Fruit fly (Drosophila melanogaster) whole organism, pupa: ENCODE measurements around the gene Odj.

Experiments used
- CG10348 ChIP-seq: fragments of 200-800 bp; sonication (Bioruptor generic); IDR thresholded peaks from 2 replicates; pipeline ENCODE4 v1.3.6; 2022; ENCODE audit warnings: missing biosample characterization, missing genetic modification characterization
- CG12605 ChIP-seq: fragments of 200-800 bp; sonication (Bioruptor generic); IDR thresholded peaks from 2 replicates; pipeline ENCODE4 v1.3.6; 2022; ENCODE audit warnings: missing biosample characterization, missing genetic modification characterization
- CG13204 ChIP-seq: fragments of 200-800 bp; sonication (Bioruptor generic); optimal IDR thresholded peaks from 2 replicates; lab custom pipeline; 2018; ENCODE audit warnings: missing biosample characterization, mild to moderate bottlenecking, missing genetic modification characterization, moderate library complexity
- CG14655 ChIP-seq: fragments of 200-800 bp; sonication (Bioruptor generic); optimal IDR thresholded peaks from 3 replicates; lab custom pipeline; 2017; ENCODE audit warnings: mild to moderate bottlenecking, missing biosample characterization, missing genetic modification reagents, missing genetic modification characterization
- CG15710 ChIP-seq: fragments of 200-800 bp; sonication (Bioruptor generic); optimal IDR thresholded peaks from 2 replicates; lab custom pipeline; 2018; ENCODE audit warnings: missing biosample characterization, mild to moderate bottlenecking, missing genetic modification characterization, moderate library complexity
- CG17806 ChIP-seq: fragments of 200-800 bp; sonication (Bioruptor generic); optimal IDR thresholded peaks from 2 replicates; lab custom pipeline; 2018; ENCODE audit warnings: missing biosample characterization, mild to moderate bottlenecking, missing genetic modification characterization, moderate library complexity
- CG32121 ChIP-seq: fragments of 200-800 bp; sonication (Bioruptor generic); IDR thresholded peaks from 2 replicates; pipeline ENCODE4 v1.3.6; 2022; ENCODE audit warnings: missing biosample characterization, missing genetic modification characterization
- CG34367 ChIP-seq: fragments of 200-800 bp; sonication (Bioruptor generic); optimal IDR thresholded peaks from 2 replicates; lab custom pipeline; 2018; ENCODE audit warnings: missing biosample characterization, mild to moderate bottlenecking, missing genetic modification characterization
- CG4496 ChIP-seq: fragments of 200-800 bp; sonication (Bioruptor generic); IDR thresholded peaks from 3 replicates; pipeline ENCODE4 v1.3.6; 2022; ENCODE audit warnings: missing biosample characterization, missing genetic modification characterization
- CG8159 ChIP-seq: fragments of 200-800 bp; sonication (Bioruptor generic); optimal IDR thresholded peaks from 3 replicates; lab custom pipeline; 2018; ENCODE audit warnings: missing biosample characterization, mild to moderate bottlenecking, missing genetic modification characterization, moderate library complexity
- CG8301 ChIP-seq: fragments of 200-800 bp; sonication (Bioruptor generic); optimal IDR thresholded peaks from 2 replicates; lab custom pipeline; 2018; ENCODE audit warnings: missing biosample characterization, mild to moderate bottlenecking, missing genetic modification characterization
- CG9948 ChIP-seq: fragments of 200-800 bp; sonication (Bioruptor generic); optimal IDR thresholded peaks from 2 replicates; lab custom pipeline; 2018; ENCODE audit warnings: missing biosample characterization, mild to moderate bottlenecking, missing genetic modification characterization, moderate library complexity
- D1 ChIP-seq: fragments of 200-800 bp; sonication (Bioruptor generic); optimal IDR thresholded peaks from 2 replicates; lab custom pipeline; 2018; ENCODE audit warnings: missing biosample characterization, mild to moderate bottlenecking, missing genetic modification characterization, moderate library complexity
- EcR ChIP-seq: fragments of 200-800 bp; sonication (Bioruptor generic); optimal IDR thresholded peaks from 3 replicates; lab custom pipeline; 2019; ENCODE audit warnings: missing biosample characterization, missing genetic modification characterization, mild to moderate bottlenecking, moderate library complexity, missing genetic modification reagents
- Ets98B ChIP-seq: fragments of 200-800 bp; sonication (Bioruptor generic); IDR thresholded peaks from 2 replicates; pipeline ENCODE4 v1.3.6; 2022; ENCODE audit warnings: missing biosample characterization, missing genetic modification characterization
- Pif1A ChIP-seq: fragments of 200-800 bp; sonication (Bioruptor generic); optimal IDR thresholded peaks from 3 replicates; lab custom pipeline; 2016; ENCODE audit warnings: missing biosample characterization, missing genetic modification characterization
- Pif1B ChIP-seq: fragments of 200-800 bp; sonication (Bioruptor generic); optimal IDR thresholded peaks from 3 replicates; lab custom pipeline; 2016; ENCODE audit warnings: missing biosample characterization, missing genetic modification characterization
- Snoo ChIP-seq: fragments of 200-800 bp; sonication (Bioruptor generic); optimal IDR thresholded peaks from 3 replicates; lab custom pipeline; 2017; ENCODE audit warnings: missing biosample characterization, mild to moderate bottlenecking, missing genetic modification characterization, inconsistent platforms
- fd96Ca ChIP-seq: fragments of 200-800 bp; sonication (Bioruptor generic); IDR thresholded peaks from 3 replicates; pipeline ENCODE4 v1.3.6; 2022; ENCODE audit warnings: missing biosample characterization, missing genetic modification characterization
- gl ChIP-seq: fragments of 200-800 bp; sonication (Bioruptor generic); optimal IDR thresholded peaks from 2 replicates; lab custom pipeline; 2018; ENCODE audit warnings: missing biosample characterization, mild to moderate bottlenecking, missing genetic modification characterization
- rn ChIP-seq: fragments of 200-800 bp; sonication (Bioruptor generic); IDR thresholded peaks from 2 replicates; pipeline ENCODE4 v1.3.6; 2022; ENCODE audit warnings: missing biosample characterization, missing genetic modification characterization

Gene Odj

dm6 chr3R:17789937-17790336 is 19.1 kb downstream of the Odj start:
- TF ChIP-seq CG13204 (GFP tag; lab: Kevin White, UChicago) (no peak), CG17806 (tag; lab: Kevin White, UChicago) (peak; percentile 5), Snoo (no peak), CG32121 (GFP tag; lab: Robert Waterston, UW) (peak; percentile 21; the same call in 1 of the 2 replicates), CG14655 (GFP tag; lab: Kevin White, UChicago) (peak; percentile 22), CG8159 (tag; lab: Kevin White, UChicago) (peak; percentile 62)

- TF ChIP-seq Ets98B (GFP tag; lab: Robert Waterston, UW) (peak; percentile 27; the same call in 1 of the 2 replicates), Snoo (no peak), CG8301 (tag; lab: Kevin White, UChicago) (peak; percentile 24), CG14655 (GFP tag; lab: Kevin White, UChicago) (peak; percentile 53), CG32121 (GFP tag; lab: Robert Waterston, UW) (peak; percentile 31)
- TF ChIP-seq, all 21 proteins: peak for 4
Observed at dm6 chr3R:17787780-17788179, 21.2 kb downstream of the Odj start.

dm6 chr3R:17784189-17784588 is 24.8 kb downstream of the Odj start:
- TF ChIP-seq CG8301 (tag; lab: Kevin White, UChicago), result no peak
- TF ChIP-seq Ets98B (GFP tag; lab: Robert Waterston, UW), result peak; percentile 19; the same call in 1 of the 2 replicates
- TF ChIP-seq fd96Ca (GFP tag; lab: Robert Waterston, UW), result 0 out of 3 replicates have a peak, but pooled peaks have one; percentile 44
- TF ChIP-seq CG10348 (GFP tag; lab: Robert Waterston, UW), result no peak

dm6 chr3R:17783144-17783543 is 25.9 kb downstream of the Odj start:
- TF ChIP-seq fd96Ca (GFP tag; lab: Robert Waterston, UW) (peak; percentile 51; the same call in 2 of the 3 replicates), CG15710 (tag; lab: Kevin White, UChicago) (no peak), Pif1A (GFP tag; lab: Kevin White, UChicago) (no peak), Ets98B (GFP tag; lab: Robert Waterston, UW) (peak; percentile 74), CG32121 (GFP tag; lab: Robert Waterston, UW) (peak; percentile 75), CG4496 (peak; percentile 27; the same call in 1 of the 3 replicates), Pif1B (GFP tag; lab: Kevin White, UChicago) (no peak), CG10348 (GFP tag; lab: Robert Waterston, UW) (no peak), rn (no peak), CG8159 (tag; lab: Kevin White, UChicago) (no peak), D1 (tag; lab: Kevin White, UChicago) (no peak)

- TF ChIP-seq CG15710 (tag; lab: Kevin White, UChicago) (peak; percentile 26), CG14655 (GFP tag; lab: Kevin White, UChicago) (peak; percentile 52), Pif1A (GFP tag; lab: Kevin White, UChicago) (peak; percentile 52), CG17806 (tag; lab: Kevin White, UChicago) (peak; percentile 77), CG10348 (GFP tag; lab: Robert Waterston, UW) (0 out of 2 replicates have a peak, but pooled peaks have one; percentile 49), Ets98B (GFP tag; lab: Robert Waterston, UW) (peak; percentile 88), Snoo (no peak), fd96Ca (GFP tag; lab: Robert Waterston, UW) (peak; percentile 83; the same call in 2 of the 3 replicates), CG8159 (tag; lab: Kevin White, UChicago) (peak; percentile 50), rn (peak; percentile 64), CG12605 (GFP tag; lab: Robert Waterston, UW) (peak; percentile 71), CG9948 (peak; percentile 19), Pif1B (GFP tag; lab: Kevin White, UChicago) (peak; percentile 54), CG8301 (tag; lab: Kevin White, UChicago) (peak; percentile 50), CG32121 (GFP tag; lab: Robert Waterston, UW) (peak; percentile 89), gl (tag; lab: Kevin White, UChicago) (no peak), D1 (tag; lab: Kevin White, UChicago) (no peak), CG4496 (peak; percentile 88), CG13204 (GFP tag; lab: Kevin White, UChicago) (no peak), EcR (GFP tag; lab: Kevin White, UChicago) (no peak), CG34367 (tag; lab: Kevin White, UChicago) (no peak)
Observed at dm6 chr3R:17781371-17781770, 27.7 kb downstream of the Odj start.

- TF ChIP-seq rn (no peak), CG14655 (GFP tag; lab: Kevin White, UChicago) (peak; percentile 7), CG32121 (GFP tag; lab: Robert Waterston, UW) (peak; percentile 20; the same call in 1 of the 2 replicates), CG17806 (tag; lab: Kevin White, UChicago) (peak; percentile 30), fd96Ca (GFP tag; lab: Robert Waterston, UW) (peak; percentile 10; the same call in 1 of the 3 replicates), CG8301 (tag; lab: Kevin White, UChicago) (no peak)
Observed at dm6 chr3R:17776952-17777407, 32.0 kb downstream of the Odj start.
